Worm (Caenorhabditis elegans): ENCODE measurements around the gene rpb-4.

rpb-4 gene

DNA sequence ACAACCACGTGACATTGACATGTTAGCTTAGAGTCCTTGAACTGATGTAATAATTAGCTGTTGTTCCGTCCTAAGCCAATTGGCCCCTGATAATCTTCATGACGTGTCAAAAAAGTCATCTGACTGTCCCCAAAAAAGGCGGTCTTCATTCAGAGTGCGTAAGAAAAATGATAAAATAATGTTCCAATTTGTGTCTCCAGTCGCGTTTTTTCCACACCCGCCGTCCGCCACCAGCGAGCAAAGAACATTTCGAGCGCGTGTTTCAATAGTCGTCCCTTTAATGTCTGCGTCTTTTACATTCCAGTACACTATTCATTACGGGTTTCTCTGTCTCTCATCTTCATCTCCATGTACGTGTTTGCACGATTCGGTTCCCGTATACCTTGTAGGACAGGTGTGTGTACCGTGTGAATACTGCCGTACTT lies 36.8 kb upstream of the rpb-4 start (continued):
- TF ChIP-seq madf-2 (tag; optimal IDR thresholded peaks at IDR 0.05) (no peak), T23F11.4 (GFP tag; optimal IDR thresholded peaks at IDR 0.05) (no peak), zip-5 (tag; optimal IDR thresholded peaks at IDR 0.05) (no peak), rnt-1 (tag; optimal IDR thresholded peaks at IDR 0.05) (no peak), ttx-3 (tag; optimal IDR thresholded peaks at IDR 0.05) (no peak), hlh-15 (tag; optimal IDR thresholded peaks at IDR 0.05) (no peak), pha-4 (tag; optimal IDR thresholded peaks at IDR 0.05) (no peak), unc-86 (tag; optimal IDR thresholded peaks at IDR 0.05) (no peak), K02D7.2 (tag; optimal IDR thresholded peaks at IDR 0.05) (no peak), ceh-18 (tag; optimal IDR thresholded peaks at IDR 0.05) (peak; percentile 15), tbx-2 (tag; optimal IDR thresholded peaks at IDR 0.05) (peak; percentile 58), elt-4 (tag; optimal IDR thresholded peaks at IDR 0.05) (no peak), ceh-9 (tag; optimal IDR thresholded peaks at IDR 0.05) (no peak), ref-2 (tag; optimal IDR thresholded peaks at IDR 0.05) (no peak)

DNA sequence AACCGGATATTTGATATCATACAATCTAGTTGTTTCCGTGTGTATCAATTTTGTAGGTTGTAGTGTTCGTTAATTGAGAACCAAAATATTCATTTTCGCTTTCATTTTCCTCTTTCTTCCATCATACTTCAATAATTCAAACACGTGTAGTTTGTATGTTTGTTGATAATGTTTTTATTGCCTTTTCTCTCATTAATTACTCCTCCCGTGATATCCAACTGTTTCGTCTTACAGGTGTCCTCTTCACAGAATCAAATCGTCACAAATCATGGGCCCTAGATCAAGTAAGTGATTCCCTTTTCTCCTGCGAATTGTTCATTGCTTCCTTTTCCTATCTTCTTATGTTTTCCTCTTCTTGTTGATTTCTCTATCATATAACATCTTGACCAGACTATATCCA lies 35.3 kb upstream of the rpb-4 start, which contains the start of gene nhr-21:
Gene nhr-21, plus strand, starts transcription at position 235 of the 400 bp plus-strand sequence.
- TF ChIP-seq che-1 (tag; optimal IDR thresholded peaks at IDR 0.05) (no peak), dmd-4 (tag; optimal IDR thresholded peaks at IDR 0.05; ENCODE audit: borderline replicate concordance) (no peak), hlh-6 (tag; optimal IDR thresholded peaks at IDR 0.05) (no peak), hlh-30 (tag; optimal IDR thresholded peaks at IDR 0.05; ENCODE audit: insufficient read depth) (no peak)

DNA sequence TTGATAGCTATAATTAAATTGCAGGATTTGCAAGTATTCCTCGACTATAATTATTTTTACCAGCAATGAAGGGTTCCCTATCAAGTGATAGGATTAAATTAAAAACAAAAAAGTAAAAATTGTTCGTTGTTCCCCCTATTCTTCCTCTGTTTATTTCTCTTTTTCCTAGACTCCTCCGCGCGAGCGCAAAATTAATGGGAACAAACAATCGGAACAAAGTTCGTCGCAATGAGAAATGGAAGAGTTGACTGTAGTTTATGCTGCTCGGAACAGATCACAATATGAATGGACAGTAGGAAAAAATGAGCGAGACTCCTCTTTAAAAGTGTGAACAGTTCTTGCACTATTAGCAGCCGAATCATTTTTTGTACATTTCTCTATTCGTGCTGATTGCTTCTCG lies 33.6 kb upstream of the rpb-4 start:
- TF ChIP-seq hlh-15 (tag; optimal IDR thresholded peaks at IDR 0.05) (no peak), nhr-232 (tag; optimal IDR thresholded peaks at IDR 0.05) (no peak), hlh-13 (GFP tag; optimal IDR thresholded peaks at IDR 0.05) (no peak), ceh-24 (tag; optimal IDR thresholded peaks at IDR 0.05) (no peak), ceh-34 (tag; optimal IDR thresholded peaks at IDR 0.05) (no peak), nfya-1 (tag; optimal IDR thresholded peaks at IDR 0.05) (no peak), ceh-18 (tag; optimal IDR thresholded peaks at IDR 0.05) (no peak), ceh-30 (tag; optimal IDR thresholded peaks at IDR 0.05) (no peak), ttx-3 (tag; optimal IDR thresholded peaks at IDR 0.05) (no peak), unc-42 (tag; optimal IDR thresholded peaks at IDR 0.05) (no peak), odd-2 (tag; optimal IDR thresholded peaks at IDR 0.05) (no peak), sox-4 (tag; optimal IDR thresholded peaks at IDR 0.05) (no peak), unc-55 (GFP tag; optimal IDR thresholded peaks at IDR 0.05) (no peak), madf-2 (tag; optimal IDR thresholded peaks at IDR 0.05) (no peak), ahr-1 (tag; optimal IDR thresholded peaks at IDR 0.05) (no peak), hlh-6 (tag; optimal IDR thresholded peaks at IDR 0.05) (no peak), C38D4.7 (GFP tag; optimal IDR thresholded peaks at IDR 0.05) (no peak)

- no peak for TF ChIP-seq sox-4 (tag; optimal IDR thresholded peaks at IDR 0.05)
- no peak for TF ChIP-seq ztf-16 (tag; optimal IDR thresholded peaks at IDR 0.05)
- no peak for TF ChIP-seq dmd-4 (tag; optimal IDR thresholded peaks at IDR 0.05; ENCODE audit: borderline replicate concordance)
- TF ChIP-seq ceh-6 (GFP tag; optimal IDR thresholded peaks at IDR 0.05) = no peak
These were observed 32.6 kb upstream of the rpb-4 start for ce11 chrII:7341572-7342303.

- no peak for TF ChIP-seq ceh-14 (tag; optimal IDR thresholded peaks at IDR 0.05)
- no peak for TF ChIP-seq nfya-1 (tag; optimal IDR thresholded peaks at IDR 0.05)
- no peak for TF ChIP-seq K09A11.1 (tag; optimal IDR thresholded peaks at IDR 0.05; ENCODE audit: insufficient read depth)
- no peak for TF ChIP-seq fkh-10 (GFP tag; optimal IDR thresholded peaks at IDR 0.05)
- TF ChIP-seq pqm-1 (tag; optimal IDR thresholded peaks at IDR 0.05) = no peak
- TF ChIP-seq zip-5 (tag; optimal IDR thresholded peaks at IDR 0.05) = no peak
- TF ChIP-seq ets-4 (tag; optimal IDR thresholded peaks at IDR 0.05) = no peak
- TF ChIP-seq pha-2 (tag; optimal IDR thresholded peaks at IDR 0.05) = no peak
- no peak for TF ChIP-seq dve-1 (tag; optimal IDR thresholded peaks at IDR 0.05)
- no peak for TF ChIP-seq ceh-22 (tag; optimal IDR thresholded peaks at IDR 0.05)
- TF ChIP-seq pax-1 (tag; optimal IDR thresholded peaks at IDR 0.05) = no peak
- TF ChIP-seq C08G9.2 (tag; optimal IDR thresholded peaks at IDR 0.05) = no peak
- TF ChIP-seq odd-2 (tag; optimal IDR thresholded peaks at IDR 0.05) = no peak
- no peak for TF ChIP-seq pros-1 (tag; optimal IDR thresholded peaks at IDR 0.05)
- no peak for TF ChIP-seq ceh-45 (GFP tag; IDR thresholded peaks at IDR 0.05)
These were observed 31.4 kb upstream of the rpb-4 start for ce11 chrII:7342884-7343283.
